Fruit fly (Drosophila melanogaster): ENCODE measurements around the gene Pp2B-14D.

Gene Pp2B-14D

dm6 chrX:16587021-16587667, 27.3 kb upstream of the Pp2B-14D start, which contains the start of gene CanA-14F (continued):
- no peak for TF ChIP-seq Side (GFP tag; optimal IDR thresholded peaks at IDR 0.05)
- TF ChIP-seq CG14441 (GFP tag; IDR thresholded peaks at IDR 0.05): no peak
- TF ChIP-seq NFAT (GFP tag; IDR thresholded peaks at IDR 0.05): no peak
- no peak for TF ChIP-seq Aef1 (GFP tag; IDR thresholded peaks at IDR 0.05)
- no peak for TF ChIP-seq chm (GFP tag; IDR thresholded peaks at IDR 0.05)
- no peak for TF ChIP-seq esg (GFP tag; conservative IDR thresholded peaks at IDR 0.05)
- TF ChIP-seq CG6854 (GFP tag; optimal IDR thresholded peaks at IDR 0.05): no peak
- TF ChIP-seq CG9727 (GFP tag; optimal IDR thresholded peaks at IDR 0.05): no peak
- no peak for TF ChIP-seq CG12219 (GFP tag; optimal IDR thresholded peaks at IDR 0.05)
- peak; percentile 69 for TF ChIP-seq Med (GFP tag)
- no peak for TF ChIP-seq CG12104 (GFP tag; optimal IDR thresholded peaks at IDR 0.05)
- no peak for TF ChIP-seq HLH54F (GFP tag; optimal IDR thresholded peaks at IDR 0.05)
- no peak for TF ChIP-seq gro (GFP tag; optimal IDR thresholded peaks at IDR 0.05)
- no peak for TF ChIP-seq CG12391 (tag; optimal IDR thresholded peaks at IDR 0.05)
- TF ChIP-seq CG6813 (GFP tag; optimal IDR thresholded peaks at IDR 0.05): no peak
- TF ChIP-seq peb (GFP tag; IDR thresholded peaks at IDR 0.05): no peak
- TF ChIP-seq ac (GFP tag; optimal IDR thresholded peaks at IDR 0.05): no peak
- TF ChIP-seq CG13894 (tag; optimal IDR thresholded peaks at IDR 0.05): peak; percentile 1
- no peak for TF ChIP-seq ham (GFP tag; IDR thresholded peaks at IDR 0.05)
- TF ChIP-seq CG1603 (tag; optimal IDR thresholded peaks at IDR 0.05): peak; percentile 39
- no peak for TF ChIP-seq CG18599 (GFP tag; optimal IDR thresholded peaks at IDR 0.05)
- peak; percentile 14 for TF ChIP-seq Nf-YC (tag; optimal IDR thresholded peaks at IDR 0.05)
- no peak for TF ChIP-seq tll (GFP tag; optimal IDR thresholded peaks at IDR 0.05)
- TF ChIP-seq CG9609 (GFP tag; optimal IDR thresholded peaks at IDR 0.05): no peak
- TF ChIP-seq CG10431 (GFP tag; optimal IDR thresholded peaks at IDR 0.05): no peak
- TF ChIP-seq Ets65A (GFP tag): peak; percentile 68
- peak; percentile 41 for TF ChIP-seq CG2116 (GFP tag; optimal IDR thresholded peaks at IDR 0.05)
- no peak for TF ChIP-seq CG11723 (GFP tag; optimal IDR thresholded peaks at IDR 0.05)
- no peak for TF ChIP-seq Vsx1 (GFP tag; optimal IDR thresholded peaks at IDR 0.05)
- TF ChIP-seq CG1647 (GFP tag; optimal IDR thresholded peaks at IDR 0.05): no peak
- TF ChIP-seq CG3163 (GFP tag; optimal IDR thresholded peaks at IDR 0.05): no peak
- no peak for TF ChIP-seq tap (tag; optimal IDR thresholded peaks at IDR 0.05)
- peak; percentile 62 for TF ChIP-seq BEAF-32 (GFP tag; optimal IDR thresholded peaks at IDR 0.05)
- TF ChIP-seq CG3726 (GFP tag; IDR thresholded peaks at IDR 0.05): no peak
- TF ChIP-seq zfh2 (GFP tag; optimal IDR thresholded peaks at IDR 0.05): no peak
- TF ChIP-seq kah (GFP tag; optimal IDR thresholded peaks at IDR 0.05): no peak
- TF ChIP-seq gfzf (GFP tag; optimal IDR thresholded peaks at IDR 0.05): peak; percentile 53
- TF ChIP-seq C15 (GFP tag; IDR thresholded peaks at IDR 0.05): no peak
- TF ChIP-seq Abd-B (GFP tag; optimal IDR thresholded peaks at IDR 0.05): no peak
- no peak for TF ChIP-seq Ada2b (GFP tag; IDR thresholded peaks at IDR 0.05)
- TF ChIP-seq CG31388 (GFP tag; optimal IDR thresholded peaks at IDR 0.05): no peak
- TF ChIP-seq dpn (GFP tag; optimal IDR thresholded peaks at IDR 0.05): no peak
- no peak for TF ChIP-seq CG7987 (GFP tag; optimal IDR thresholded peaks at IDR 0.05)
- peak; percentile 52; the same call in 1 of the 2 replicates for TF ChIP-seq hbn (GFP tag; IDR thresholded peaks at IDR 0.05; ENCODE audit: partially characterized antibody)
- TF ChIP-seq CG8290 (GFP tag; optimal IDR thresholded peaks at IDR 0.05): no peak
- peak in 1 of 2 experiments; percentile 22 for TF ChIP-seq CG8290 (tag; optimal IDR thresholded peaks at IDR 0.05)
- TF ChIP-seq shn (GFP tag; optimal IDR thresholded peaks at IDR 0.05): no peak
- TF ChIP-seq Optix (GFP tag; IDR thresholded peaks at IDR 0.05): no peak
- no peak for TF ChIP-seq Meics (GFP tag; optimal IDR thresholded peaks at IDR 0.05)
- TF ChIP-seq nom (GFP tag; optimal IDR thresholded peaks at IDR 0.05): no peak
- no peak for TF ChIP-seq sug (tag; optimal IDR thresholded peaks at IDR 0.05)

Measured in whole organism, embryonic.